Fruit fly (Drosophila melanogaster) whole organism, wandering third instar larva: ENCODE data around the gene CG17294.
A peak's percentile ranks its signal among the peaks of the same experiment; 100 is the strongest.

Experiments used
- CG32264 ChIP-seq: fragments of 200-800 bp; sonication (Bioruptor generic); optimal IDR thresholded peaks from 2 replicates; lab custom pipeline; 2016; ENCODE audit warnings: missing biosample characterization, missing genetic modification characterization
- CG9705 ChIP-seq: fragments of 200-800 bp; sonication (Bioruptor generic); optimal IDR thresholded peaks from 2 replicates; lab custom pipeline; 2018; ENCODE audit warnings: missing biosample characterization, mild to moderate bottlenecking, missing genetic modification characterization
- Dfd ChIP-seq: fragments of >200 bp; optimal IDR thresholded peaks from 2 replicates; lab custom pipeline; 2017; ENCODE audit warnings: missing biosample characterization, missing genetic modification characterization
- GATAd ChIP-seq: sonication (Bioruptor generic); optimal IDR thresholded peaks from 2 replicates; lab custom pipeline; 2016; ENCODE audit warnings: missing biosample characterization, missing genetic modification characterization
- Hr78 ChIP-seq: fragments of >200 bp; optimal IDR thresholded peaks from 2 replicates; lab custom pipeline; 2017; ENCODE audit warnings: missing biosample characterization, missing genetic modification characterization
- Mio ChIP-seq: sonication (Bioruptor generic); optimal IDR thresholded peaks from 2 replicates; lab custom pipeline; 2016; ENCODE audit warnings: missing biosample characterization, missing genetic modification characterization
- Myc ChIP-seq: fragments of >200 bp; optimal IDR thresholded peaks from 2 replicates; lab custom pipeline; 2017
- dsf ChIP-seq: sonication (Bioruptor generic); optimal IDR thresholded peaks from 2 replicates; lab custom pipeline; 2016; ENCODE audit warnings: missing biosample characterization, missing genetic modification characterization, borderline replicate concordance
- jim ChIP-seq: fragments of 175-275, 200-325 bp; sonication (Bioruptor generic); optimal IDR thresholded peaks from 2 replicates; lab custom pipeline; 2016; ENCODE audit warnings: missing biosample characterization, mild to moderate bottlenecking, missing genetic modification characterization
- pan ChIP-seq: fragments of >200 bp; optimal IDR thresholded peaks from 2 replicates; lab custom pipeline; 2017
- psq ChIP-seq: fragments of 200-800 bp; sonication (Bioruptor generic); optimal IDR thresholded peaks from 3 replicates; lab custom pipeline; 2017; ENCODE audit warnings: missing biosample characterization, mild to moderate bottlenecking, missing genetic modification characterization, moderate library complexity
- rgr ChIP-seq: fragments of 200-800 bp; sonication (Bioruptor generic); optimal IDR thresholded peaks from 3 replicates; lab custom pipeline; 2016; ENCODE audit warnings: missing biosample characterization, mild to moderate bottlenecking, missing genetic modification characterization
- sage ChIP-seq: fragments of 200-800 bp; sonication (Bioruptor generic); optimal IDR thresholded peaks from 2 replicates; lab custom pipeline; 2016; ENCODE audit warnings: missing biosample characterization, mild to moderate bottlenecking, missing genetic modification characterization
- usp ChIP-seq: fragments of >200 bp; optimal IDR thresholded peaks from 2 replicates; lab custom pipeline; 2017; ENCODE audit warnings: missing biosample characterization, missing genetic modification characterization

- TF ChIP-seq rgr (GFP tag; lab: Kevin White, UChicago): peak; percentile 17
- TF ChIP-seq Hr78 (GFP tag; lab: Kevin White, UChicago): no peak
- TF ChIP-seq dsf (GFP tag; lab: Kevin White, UChicago): no peak
- TF ChIP-seq jim (GFP tag; lab: Kevin White, UChicago): no peak
- TF ChIP-seq GATAd (GFP tag; lab: Kevin White, UChicago): no peak
- TF ChIP-seq CG32264: no peak
- no peak for TF ChIP-seq Mio (GFP tag; lab: Kevin White, UChicago)
- TF ChIP-seq psq: peak; percentile 59
- no peak for TF ChIP-seq Dfd (GFP tag; lab: Kevin White, UChicago)
- TF ChIP-seq usp (GFP tag; lab: Kevin White, UChicago): no peak
- TF ChIP-seq CG9705: peak; percentile 7
- no peak for TF ChIP-seq pan
- TF ChIP-seq sage (GFP tag; lab: Kevin White, UChicago): no peak
- TF ChIP-seq Myc (lab: Kevin White, UChicago): no peak
Measured at dm6 chr2L:8361204-8361952, 15.5 kb upstream of the CG17294 start.
